Fruit fly (Drosophila melanogaster) whole organism, pupa: ENCODE results near the gene RapGAP1.

Source experiments
- CG10348 ChIP-seq: fragments of 200-800 bp; sonication (Bioruptor generic); IDR thresholded peaks from 2 replicates; pipeline ENCODE4 v1.3.6; 2022; ENCODE audit warnings: missing biosample characterization, missing genetic modification characterization
- CG12605 ChIP-seq: fragments of 200-800 bp; sonication (Bioruptor generic); IDR thresholded peaks from 2 replicates; pipeline ENCODE4 v1.3.6; 2022; ENCODE audit warnings: missing biosample characterization, missing genetic modification characterization
- CG14655 ChIP-seq: fragments of 200-800 bp; sonication (Bioruptor generic); optimal IDR thresholded peaks from 3 replicates; lab custom pipeline; 2017; ENCODE audit warnings: mild to moderate bottlenecking, missing biosample characterization, missing genetic modification reagents, missing genetic modification characterization
- CG15710 ChIP-seq: fragments of 200-800 bp; sonication (Bioruptor generic); optimal IDR thresholded peaks from 2 replicates; lab custom pipeline; 2018; ENCODE audit warnings: missing biosample characterization, mild to moderate bottlenecking, missing genetic modification characterization, moderate library complexity
- CG32121 ChIP-seq: fragments of 200-800 bp; sonication (Bioruptor generic); IDR thresholded peaks from 2 replicates; pipeline ENCODE4 v1.3.6; 2022; ENCODE audit warnings: missing biosample characterization, missing genetic modification characterization
- CG34367 ChIP-seq: fragments of 200-800 bp; sonication (Bioruptor generic); optimal IDR thresholded peaks from 2 replicates; lab custom pipeline; 2018; ENCODE audit warnings: missing biosample characterization, mild to moderate bottlenecking, missing genetic modification characterization
- CG9948 ChIP-seq: fragments of 200-800 bp; sonication (Bioruptor generic); optimal IDR thresholded peaks from 2 replicates; lab custom pipeline; 2018; ENCODE audit warnings: missing biosample characterization, mild to moderate bottlenecking, missing genetic modification characterization, moderate library complexity
- D1 ChIP-seq: fragments of 200-800 bp; sonication (Bioruptor generic); optimal IDR thresholded peaks from 2 replicates; lab custom pipeline; 2018; ENCODE audit warnings: missing biosample characterization, mild to moderate bottlenecking, missing genetic modification characterization, moderate library complexity
- Pif1A ChIP-seq: fragments of 200-800 bp; sonication (Bioruptor generic); optimal IDR thresholded peaks from 3 replicates; lab custom pipeline; 2016; ENCODE audit warnings: missing biosample characterization, missing genetic modification characterization
- Pif1B ChIP-seq: fragments of 200-800 bp; sonication (Bioruptor generic); optimal IDR thresholded peaks from 3 replicates; lab custom pipeline; 2016; ENCODE audit warnings: missing biosample characterization, missing genetic modification characterization
- Snoo ChIP-seq: fragments of 200-800 bp; sonication (Bioruptor generic); optimal IDR thresholded peaks from 3 replicates; lab custom pipeline; 2017; ENCODE audit warnings: missing biosample characterization, mild to moderate bottlenecking, missing genetic modification characterization, inconsistent platforms
- gl ChIP-seq: fragments of 200-800 bp; sonication (Bioruptor generic); optimal IDR thresholded peaks from 2 replicates; lab custom pipeline; 2018; ENCODE audit warnings: missing biosample characterization, mild to moderate bottlenecking, missing genetic modification characterization
- rn ChIP-seq: fragments of 200-800 bp; sonication (Bioruptor generic); IDR thresholded peaks from 2 replicates; pipeline ENCODE4 v1.3.6; 2022; ENCODE audit warnings: missing biosample characterization, missing genetic modification characterization

dm6 chr2L:7571667-7572502, 6.9 kb downstream of the RapGAP1 start:
- TF ChIP-seq rn (GFP tag; lab: Robert Waterston, UW) (no peak), D1 (no peak), Pif1A (GFP tag; lab: Kevin White, UChicago) (no peak), CG10348 (no peak), CG14655 (GFP tag; lab: Kevin White, UChicago) (no peak), CG15710 (no peak), CG32121 (GFP tag; lab: Robert Waterston, UW) (no peak), CG12605 (GFP tag; lab: Robert Waterston, UW) (no peak), CG34367 (tag; lab: Kevin White, UChicago) (no peak), CG9948 (tag; lab: Kevin White, UChicago) (no peak), Pif1B (GFP tag; lab: Kevin White, UChicago) (no peak), Snoo (tag; lab: Kevin White, UChicago) (no peak), gl (tag; lab: Kevin White, UChicago) (no peak)
